Fruit fly (Drosophila melanogaster): Measurements from ENCODE around the gene CG14258.

DNA sequence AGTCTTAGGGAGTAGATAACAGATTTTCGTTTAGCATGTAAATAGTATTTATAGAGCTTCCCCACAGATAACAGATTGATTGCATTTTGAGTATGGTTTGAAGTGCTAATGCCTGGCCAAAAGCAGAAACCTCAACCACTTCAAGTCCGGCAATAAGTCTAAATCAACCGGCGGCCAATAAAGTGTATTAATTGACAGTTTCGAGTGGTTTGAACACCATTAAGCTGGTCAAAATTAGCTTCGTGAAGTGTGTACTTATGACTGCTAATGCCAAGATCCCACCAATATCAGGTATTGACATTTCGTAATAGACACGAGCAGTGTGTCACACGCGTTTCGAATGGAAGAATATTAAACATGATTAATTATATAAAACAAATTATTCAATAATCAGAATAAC lies 12.5 kb downstream of the CG14258 start:
- TF ChIP-seq CG6854 (GFP tag; optimal IDR thresholded peaks at IDR 0.05) (no peak), CG34406 (GFP tag; optimal IDR thresholded peaks at IDR 0.05) (no peak), CG8119 (GFP tag; IDR thresholded peaks at IDR 0.05) (no peak), CG32006 (GFP tag; optimal IDR thresholded peaks at IDR 0.05) (no peak), OdsH (GFP tag; optimal IDR thresholded peaks at IDR 0.05) (no peak), Met (GFP tag; optimal IDR thresholded peaks at IDR 0.05) (no peak), svp (GFP tag) (no peak), Hr39 (GFP tag; optimal IDR thresholded peaks at IDR 0.05) (no peak), Smox (GFP tag; optimal IDR thresholded peaks at IDR 0.05) (no peak), CG11294 (GFP tag; IDR thresholded peaks at IDR 0.05) (no peak), Lpt (GFP tag; optimal IDR thresholded peaks at IDR 0.05) (no peak), CG1621 (tag; optimal IDR thresholded peaks at IDR 0.05) (no peak), topi (GFP tag; optimal IDR thresholded peaks at IDR 0.05) (no peak)
